Worm (Caenorhabditis elegans): Measurements from ENCODE around the gene nst-1.

DNA sequence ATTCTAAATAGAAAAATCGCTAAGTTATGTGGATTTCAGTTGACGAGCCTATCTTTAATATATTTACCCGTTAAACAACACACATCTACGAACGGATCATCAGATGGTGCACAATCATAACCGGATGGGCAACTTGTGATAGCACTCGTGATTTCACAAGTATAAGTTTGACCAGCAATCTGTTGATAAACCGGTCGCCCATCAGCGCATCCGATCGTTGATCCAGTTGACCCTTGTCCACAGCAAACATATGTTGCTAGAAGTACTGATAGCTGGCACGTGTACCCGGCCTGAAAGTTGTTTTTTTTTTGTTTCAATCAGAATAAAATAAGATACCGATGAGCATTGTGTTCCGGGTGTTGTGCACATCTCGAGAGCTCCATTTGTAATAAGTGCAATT lies 15.3 kb downstream of the nst-1 start:
- no peak for TF ChIP-seq him-1 (tag; optimal IDR thresholded peaks at IDR 0.05)
- no peak for TF ChIP-seq W03F9.2 (tag; optimal IDR thresholded peaks at IDR 0.05)
- TF ChIP-seq dao-5 (tag; optimal IDR thresholded peaks at IDR 0.05): no peak
